Fruit fly (Drosophila melanogaster) whole organism, prepupa: Measurements from ENCODE around the gene Tpr2.
A peak's percentile ranks its signal among the peaks of the same experiment; 100 is the strongest.

Experiments
- Blimp-1 ChIP-seq: fragments of 200-800 bp; sonication (Bioruptor generic); optimal IDR thresholded peaks from 3 replicates; lab custom pipeline; 2017; ENCODE audit warnings: missing biosample characterization, missing genetic modification characterization, mild to moderate bottlenecking, moderate library complexity, missing genetic modification reagents
- CG10631 ChIP-seq: fragments of 200-800 bp; sonication (Bioruptor generic); optimal IDR thresholded peaks from 2 replicates; lab custom pipeline; 2016; ENCODE audit warnings: missing biosample characterization, missing genetic modification characterization
- CG10669 ChIP-seq: fragments of 200-800 bp; sonication (Bioruptor generic); optimal IDR thresholded peaks from 3 replicates; lab custom pipeline; 2018; ENCODE audit warnings: missing biosample characterization, mild to moderate bottlenecking, missing genetic modification characterization, moderate library complexity
- CG11294 ChIP-seq: fragments of 200-800 bp; sonication (Bioruptor generic); IDR thresholded peaks from 2 replicates; pipeline ENCODE4 v1.3.6; 2022; ENCODE audit warnings: missing biosample characterization, missing genetic modification characterization
- CG11762 ChIP-seq: fragments of 200-800 bp; sonication (Bioruptor generic); optimal IDR thresholded peaks from 3 replicates; lab custom pipeline; 2016; ENCODE audit warnings: missing biosample characterization, missing genetic modification characterization; ENCODE audit not compliant: insufficient read depth
- CG11902 ChIP-seq: fragments of 200-800 bp; sonication (Bioruptor generic); optimal IDR thresholded peaks from 3 replicates; lab custom pipeline; 2016; ENCODE audit warnings: missing biosample characterization, missing genetic modification characterization
- CG15336 ChIP-seq: fragments of 200-800 bp; sonication (Bioruptor generic); IDR thresholded peaks from 2 replicates; pipeline ENCODE4 v1.3.6; 2022; ENCODE audit warnings: missing biosample characterization, missing genetic modification characterization
- CG1621 ChIP-seq: fragments of 200-800 bp; sonication (Bioruptor generic); optimal IDR thresholded peaks from 3 replicates; lab custom pipeline; 2018; ENCODE audit warnings: missing biosample characterization, mild to moderate bottlenecking, missing genetic modification characterization
- CG16779 ChIP-seq: fragments of 200-800 bp; sonication (Bioruptor generic); optimal IDR thresholded peaks from 3 replicates; lab custom pipeline; 2017; ENCODE audit warnings: missing biosample characterization, mild to moderate bottlenecking, missing genetic modification characterization
- CG3032 ChIP-seq: fragments of 200-800 bp; optimal IDR thresholded peaks from 2 replicates; lab custom pipeline; 2019; ENCODE audit warnings: missing biosample characterization, mild to moderate bottlenecking, missing genetic modification characterization, moderate library complexity
- CG31627 ChIP-seq: fragments of 200-800 bp; sonication (Bioruptor generic); optimal IDR thresholded peaks from 3 replicates; lab custom pipeline; 2016; ENCODE audit warnings: missing biosample characterization, missing genetic modification characterization
- CG32006 ChIP-seq: fragments of 200-800 bp; sonication (Bioruptor generic); optimal IDR thresholded peaks from 3 replicates; lab custom pipeline; 2017; ENCODE audit warnings: missing biosample characterization, mild to moderate bottlenecking, missing genetic modification characterization
- CG34406 ChIP-seq: fragments of 200-800 bp; sonication (Bioruptor generic); optimal IDR thresholded peaks from 3 replicates; lab custom pipeline; 2016; ENCODE audit warnings: missing biosample characterization, missing genetic modification characterization
- CG3919 ChIP-seq: fragments of 200-800 bp; sonication (Bioruptor generic); optimal IDR thresholded peaks from 3 replicates; lab custom pipeline; 2016; ENCODE audit warnings: missing biosample characterization, missing genetic modification characterization
- CG4318 ChIP-seq: fragments of 200-800 bp; sonication (Bioruptor generic); optimal IDR thresholded peaks from 3 replicates; lab custom pipeline; 2017; ENCODE audit warnings: missing biosample characterization, mild to moderate bottlenecking, missing genetic modification characterization
- CG6163 ChIP-seq: fragments of 200-800 bp; sonication (Bioruptor generic); IDR thresholded peaks from 3 replicates; pipeline ENCODE4 v1.3.6; 2022; ENCODE audit warnings: missing biosample characterization, missing genetic modification characterization
- CG6276 ChIP-seq: fragments of 200-800 bp; sonication (Bioruptor generic); optimal IDR thresholded peaks from 2 replicates; lab custom pipeline; 2017; ENCODE audit warnings: missing biosample characterization, mild to moderate bottlenecking, missing genetic modification characterization
- CG6792 ChIP-seq: fragments of 200-800 bp; sonication (Bioruptor generic); optimal IDR thresholded peaks from 3 replicates; lab custom pipeline; 2016; ENCODE audit warnings: missing biosample characterization, missing genetic modification characterization
- CG6854 ChIP-seq: fragments of 200-800 bp; sonication (Bioruptor generic); optimal IDR thresholded peaks from 2 replicates; lab custom pipeline; 2017; ENCODE audit warnings: missing biosample characterization, mild to moderate bottlenecking, missing genetic modification characterization
- CG7368 ChIP-seq: fragments of 200-800 bp; sonication (Bioruptor generic); optimal IDR thresholded peaks from 3 replicates; lab custom pipeline; 2016; ENCODE audit warnings: missing biosample characterization, missing genetic modification characterization
- CG8119 ChIP-seq: fragments of 200-800 bp; sonication (Bioruptor generic); IDR thresholded peaks from 3 replicates; pipeline ENCODE4 v1.3.6; 2022; ENCODE audit warnings: missing biosample characterization, missing genetic modification characterization
- CG8319 ChIP-seq: fragments of 200-800 bp; sonication (Bioruptor generic); optimal IDR thresholded peaks from 3 replicates; lab custom pipeline; 2016; ENCODE audit warnings: missing biosample characterization, missing genetic modification characterization
- CG8632 ChIP-seq: fragments of 200-800 bp; sonication (Bioruptor generic); optimal IDR thresholded peaks from 3 replicates; lab custom pipeline; 2016; ENCODE audit warnings: missing biosample characterization, missing genetic modification characterization
- CG9139 ChIP-seq: fragments of 200-800 bp; sonication (Bioruptor generic); optimal IDR thresholded peaks from 3 replicates; lab custom pipeline; 2017; ENCODE audit warnings: missing biosample characterization, mild to moderate bottlenecking, missing genetic modification characterization
- Eip75B ChIP-seq: fragments of 200-800 bp; sonication (Bioruptor generic); optimal IDR thresholded peaks from 3 replicates; lab custom pipeline; 2016; ENCODE audit warnings: missing biosample characterization, missing genetic modification characterization
- Eip78C ChIP-seq: fragments of 200-800 bp; sonication (Bioruptor generic); peaks from one replicate; lab custom pipeline; 2016; ENCODE audit warnings: missing biosample characterization, missing genetic modification characterization
- Eip93F ChIP-seq: fragments of 200-800 bp; sonication (Bioruptor generic); optimal IDR thresholded peaks from 2 replicates; lab custom pipeline; 2016; ENCODE audit warnings: missing biosample characterization, mild to moderate bottlenecking, missing genetic modification characterization
- Ets21C ChIP-seq: fragments of 200-800 bp; sonication (Bioruptor generic); optimal IDR thresholded peaks from 3 replicates; lab custom pipeline; 2016; ENCODE audit warnings: missing biosample characterization, missing genetic modification characterization
- Hr38 ChIP-seq: sonication (Bioruptor generic); optimal IDR thresholded peaks from 2 replicates; lab custom pipeline; 2016; ENCODE audit warnings: missing biosample characterization, missing genetic modification characterization
- Hr39 ChIP-seq: fragments of 200-800 bp; sonication (Bioruptor generic); optimal IDR thresholded peaks from 2 replicates; lab custom pipeline; 2016; ENCODE audit warnings: missing biosample characterization, missing genetic modification characterization
- Lpt ChIP-seq: fragments of 200-800 bp; sonication (Bioruptor generic); optimal IDR thresholded peaks from 3 replicates; lab custom pipeline; 2016; ENCODE audit warnings: missing biosample characterization, missing genetic modification characterization
- Met ChIP-seq: fragments of 200-800 bp; sonication (Bioruptor generic); optimal IDR thresholded peaks from 3 replicates; lab custom pipeline; 2016; ENCODE audit warnings: missing biosample characterization, missing genetic modification characterization
- OdsH ChIP-seq: fragments of 200-800 bp; sonication (Bioruptor generic); optimal IDR thresholded peaks from 3 replicates; lab custom pipeline; 2016; ENCODE audit warnings: missing biosample characterization, missing genetic modification characterization
- Smox ChIP-seq: fragments of 200-800 bp; sonication (Bioruptor generic); optimal IDR thresholded peaks from 3 replicates; lab custom pipeline; 2016; ENCODE audit warnings: missing biosample characterization, missing genetic modification characterization
- Sox14 ChIP-seq: fragments of 200-800 bp; sonication (Bioruptor generic); optimal IDR thresholded peaks from 3 replicates; lab custom pipeline; 2016; ENCODE audit warnings: missing biosample characterization, missing genetic modification characterization
- Sox15 ChIP-seq: fragments of 200-800 bp; sonication (Bioruptor generic); optimal IDR thresholded peaks from 3 replicates; lab custom pipeline; 2016; ENCODE audit warnings: missing biosample characterization, missing genetic modification characterization
- achi ChIP-seq: fragments of 200-800 bp; sonication (Bioruptor generic); optimal IDR thresholded peaks from 3 replicates; lab custom pipeline; 2016; ENCODE audit warnings: missing biosample characterization, missing genetic modification characterization
- cyc ChIP-seq: fragments of 200-800 bp; sonication (Bioruptor generic); optimal IDR thresholded peaks from 3 replicates; lab custom pipeline; 2016; ENCODE audit warnings: missing biosample characterization, missing genetic modification characterization
- dac ChIP-seq: fragments of 200-800 bp; sonication (Bioruptor generic); optimal IDR thresholded peaks from 2 replicates; lab custom pipeline; 2017; ENCODE audit warnings: missing biosample characterization, mild to moderate bottlenecking, missing genetic modification characterization
- dsx ChIP-seq: fragments of 200-800 bp; optimal IDR thresholded peaks from 3 replicates; lab custom pipeline; 2019; ENCODE audit warnings: missing biosample characterization, mild to moderate bottlenecking, missing genetic modification characterization, moderate library complexity; ENCODE audit not compliant: poor library complexity, severe bottlenecking
- eg ChIP-seq: fragments of 200-800 bp; sonication (Bioruptor generic); IDR thresholded peaks from 3 replicates; pipeline ENCODE4 v1.3.6; 2022; ENCODE audit warnings: missing biosample characterization, missing genetic modification characterization
- esn ChIP-seq: fragments of 200-800 bp; sonication (Bioruptor generic); optimal IDR thresholded peaks from 2 replicates; lab custom pipeline; 2016; ENCODE audit warnings: missing biosample characterization, mild to moderate bottlenecking, missing genetic modification characterization, moderate library complexity
- fkh ChIP-seq: fragments of 200-800 bp; sonication (Bioruptor generic); optimal IDR thresholded peaks from 3 replicates; lab custom pipeline; 2017; ENCODE audit warnings: missing biosample characterization, mild to moderate bottlenecking, missing genetic modification characterization, moderate library complexity
- net ChIP-seq: fragments of 200-800 bp; sonication (Bioruptor generic); optimal IDR thresholded peaks from 3 replicates; lab custom pipeline; 2016; ENCODE audit warnings: missing biosample characterization, missing genetic modification characterization
- pdm3 ChIP-seq: fragments of 200-800 bp; sonication (Bioruptor generic); optimal IDR thresholded peaks from 3 replicates; lab custom pipeline; 2016; ENCODE audit warnings: missing biosample characterization, missing genetic modification characterization
- salr ChIP-seq, 2 experiments: fragments of 200-800 bp; sonication (Bioruptor generic); optimal IDR thresholded peaks; 3 replicates each; lab custom pipeline; 2016 to 2018; ENCODE audit warnings: missing biosample characterization in 2 of 2, missing genetic modification characterization in 2 of 2, mild to moderate bottlenecking in 1 of 2
- spab ChIP-seq: fragments of 200-800 bp; sonication (Bioruptor generic); optimal IDR thresholded peaks from 2 replicates; lab custom pipeline; 2017; ENCODE audit warnings: missing biosample characterization, mild to moderate bottlenecking, missing genetic modification characterization, missing genetic modification reagents
- ss ChIP-seq, 2 experiments: fragments of 200-800 bp; sonication (Bioruptor generic); optimal IDR thresholded peaks; 2 replicates in 1 of 2; 3 replicates in 1 of 2; lab custom pipeline; 2017 to 2018; ENCODE audit warnings: mild to moderate bottlenecking in 2 of 2, missing biosample characterization in 2 of 2, missing genetic modification characterization in 2 of 2, moderate library complexity in 1 of 2
- svp ChIP-seq: fragments of 200-800 bp; sonication (Bioruptor generic); peaks from one replicate; lab custom pipeline; 2016; ENCODE audit warnings: missing biosample characterization, missing genetic modification characterization
- vri ChIP-seq: fragments of 200-800 bp; sonication (Bioruptor generic); optimal IDR thresholded peaks from 3 replicates; lab custom pipeline; 2016; ENCODE audit warnings: missing biosample characterization, mild to moderate bottlenecking, missing genetic modification characterization

The Tpr2 gene

dm6 chr2L:16532702-16533385 is 41.5 kb downstream of the Tpr2 start, which contains the start of gene CG5953 (continued):
- peak; percentile 96 for TF ChIP-seq Sox15 (GFP tag; lab: Kevin White, UChicago)
- TF ChIP-seq dac (GFP tag; lab: Kevin White, UChicago): peak; percentile 95
- peak; percentile 96 for TF ChIP-seq dsx (GFP tag; lab: Kevin White, UChicago)
- TF ChIP-seq CG11902: peak; percentile 90
- TF ChIP-seq CG1621: peak; percentile 96
- peak; percentile 97 for TF ChIP-seq CG3919
- TF ChIP-seq CG9139: peak; percentile 94
- TF ChIP-seq Met: peak; percentile 98
- peak; percentile 98 for TF ChIP-seq CG16779 (tag; lab: Kevin White, UChicago)
- peak; percentile 97 for TF ChIP-seq achi (GFP tag; lab: Kevin White, UChicago)
- TF ChIP-seq CG8319 (GFP tag; lab: Kevin White, UChicago): peak; percentile 95
- peak; percentile 96 for TF ChIP-seq Ets21C (GFP tag; lab: Kevin White, UChicago)
- TF ChIP-seq CG8632 (GFP tag; lab: Kevin White, UChicago): peak; percentile 97
- peak; percentile 97 for TF ChIP-seq CG4318
- TF ChIP-seq CG6792 (GFP tag; lab: Kevin White, UChicago): peak; percentile 97
- peak; percentile 97 for TF ChIP-seq pdm3 (GFP tag; lab: Kevin White, UChicago)
- no peak for TF ChIP-seq Hr38 (GFP tag; lab: Kevin White, UChicago)
- peak; percentile 98 for TF ChIP-seq esn
- TF ChIP-seq CG32006: peak; percentile 99
- peak; percentile 98 for TF ChIP-seq CG34406 (GFP tag; lab: Kevin White, UChicago)
- peak; percentile 98 for TF ChIP-seq Eip75B (GFP tag; lab: Kevin White, UChicago)
- TF ChIP-seq CG31627 (GFP tag; lab: Kevin White, UChicago): peak; percentile 98
- peak; percentile 97 for TF ChIP-seq OdsH (GFP tag; lab: Kevin White, UChicago)
- TF ChIP-seq CG6163 (GFP tag; lab: Robert Waterston, UW): peak; percentile 98
- TF ChIP-seq CG11294 (GFP tag; lab: Robert Waterston, UW): peak; percentile 96
- TF ChIP-seq salr (GFP tag; optimal IDR thresholded peaks at IDR 0.05; lab: Kevin White, UChicago): peak; percentile 93 to 97
- TF ChIP-seq CG10669: peak; percentile 98
- peak; percentile 97 for TF ChIP-seq Smox (GFP tag; lab: Kevin White, UChicago)
- TF ChIP-seq net (GFP tag; lab: Kevin White, UChicago): peak; percentile 98
- peak; percentile 97 for TF ChIP-seq CG11762
- TF ChIP-seq CG15336 (GFP tag; lab: Robert Waterston, UW): peak; percentile 99
- peak; percentile 87 for TF ChIP-seq fkh
- TF ChIP-seq Eip78C: peak; percentile 99
- peak; percentile 93 for TF ChIP-seq Blimp-1 (GFP tag; lab: Kevin White, UChicago)
- peak; percentile 98 for TF ChIP-seq CG6276
- TF ChIP-seq svp (GFP tag; lab: Kevin White, UChicago): peak; percentile 99
- peak; percentile 98 for TF ChIP-seq Lpt (GFP tag; lab: Kevin White, UChicago)
- peak; percentile 99 for TF ChIP-seq CG8119 (GFP tag; lab: Robert Waterston, UW)
- TF ChIP-seq ss (GFP tag; optimal IDR thresholded peaks at IDR 0.05; lab: Kevin White, UChicago): peak; percentile 98

dm6 chr2L:16533386-16533773 is 42.0 kb downstream of the Tpr2 start:
- no peak for TF ChIP-seq CG10631 (GFP tag; lab: Kevin White, UChicago)
- no peak for TF ChIP-seq Smox (GFP tag; lab: Kevin White, UChicago)
- no peak for TF ChIP-seq spab (GFP tag; lab: Kevin White, UChicago)
- no peak for TF ChIP-seq CG4318
- no peak for TF ChIP-seq CG11762
- peak; percentile 27 for TF ChIP-seq CG9139
- TF ChIP-seq ss (GFP tag; optimal IDR thresholded peaks at IDR 0.05; lab: Kevin White, UChicago): peak; percentile 21 to 59
- TF ChIP-seq esn: no peak
- no peak for TF ChIP-seq cyc (GFP tag; lab: Kevin White, UChicago)
- TF ChIP-seq CG32006: no peak
- TF ChIP-seq Sox14: no peak
- no peak for TF ChIP-seq pdm3 (GFP tag; lab: Kevin White, UChicago)
- TF ChIP-seq CG7368 (GFP tag; lab: Kevin White, UChicago): peak; percentile 40
- no peak for TF ChIP-seq CG3919
- no peak for TF ChIP-seq eg (GFP tag; lab: Robert Waterston, UW)
- peak; percentile 25 for TF ChIP-seq vri (GFP tag; lab: Kevin White, UChicago)
- no peak for TF ChIP-seq OdsH (GFP tag; lab: Kevin White, UChicago)
- no peak for TF ChIP-seq CG3032 (tag; lab: Kevin White, UChicago)
- peak; percentile 53 for TF ChIP-seq CG6854
- TF ChIP-seq Eip93F (GFP tag; lab: Kevin White, UChicago): no peak
- no peak for TF ChIP-seq svp (GFP tag; lab: Kevin White, UChicago)
- TF ChIP-seq fkh: peak; percentile 98
- no peak for TF ChIP-seq Hr39 (GFP tag; lab: Kevin White, UChicago)
